Fruit fly (Drosophila melanogaster) whole organism, pupa: ENCODE results near the gene mthl10.

ENCODE experiments used
- CG10348 ChIP-seq: fragments of 200-800 bp; sonication (Bioruptor generic); IDR thresholded peaks from 2 replicates; pipeline ENCODE4 v1.3.6; 2022; ENCODE audit warnings: missing biosample characterization, missing genetic modification characterization
- CG12605 ChIP-seq: fragments of 200-800 bp; sonication (Bioruptor generic); IDR thresholded peaks from 2 replicates; pipeline ENCODE4 v1.3.6; 2022; ENCODE audit warnings: missing biosample characterization, missing genetic modification characterization
- CG13204 ChIP-seq: fragments of 200-800 bp; sonication (Bioruptor generic); optimal IDR thresholded peaks from 2 replicates; lab custom pipeline; 2018; ENCODE audit warnings: missing biosample characterization, mild to moderate bottlenecking, missing genetic modification characterization, moderate library complexity
- CG14655 ChIP-seq: fragments of 200-800 bp; sonication (Bioruptor generic); optimal IDR thresholded peaks from 3 replicates; lab custom pipeline; 2017; ENCODE audit warnings: mild to moderate bottlenecking, missing biosample characterization, missing genetic modification reagents, missing genetic modification characterization
- CG15710 ChIP-seq: fragments of 200-800 bp; sonication (Bioruptor generic); optimal IDR thresholded peaks from 2 replicates; lab custom pipeline; 2018; ENCODE audit warnings: missing biosample characterization, mild to moderate bottlenecking, missing genetic modification characterization, moderate library complexity
- CG17806 ChIP-seq: fragments of 200-800 bp; sonication (Bioruptor generic); optimal IDR thresholded peaks from 2 replicates; lab custom pipeline; 2018; ENCODE audit warnings: missing biosample characterization, mild to moderate bottlenecking, missing genetic modification characterization, moderate library complexity
- CG32121 ChIP-seq: fragments of 200-800 bp; sonication (Bioruptor generic); IDR thresholded peaks from 2 replicates; pipeline ENCODE4 v1.3.6; 2022; ENCODE audit warnings: missing biosample characterization, missing genetic modification characterization
- CG34367 ChIP-seq: fragments of 200-800 bp; sonication (Bioruptor generic); optimal IDR thresholded peaks from 2 replicates; lab custom pipeline; 2018; ENCODE audit warnings: missing biosample characterization, mild to moderate bottlenecking, missing genetic modification characterization
- CG4496 ChIP-seq: fragments of 200-800 bp; sonication (Bioruptor generic); IDR thresholded peaks from 3 replicates; pipeline ENCODE4 v1.3.6; 2022; ENCODE audit warnings: missing biosample characterization, missing genetic modification characterization
- CG8159 ChIP-seq: fragments of 200-800 bp; sonication (Bioruptor generic); optimal IDR thresholded peaks from 3 replicates; lab custom pipeline; 2018; ENCODE audit warnings: missing biosample characterization, mild to moderate bottlenecking, missing genetic modification characterization, moderate library complexity
- CG8301 ChIP-seq: fragments of 200-800 bp; sonication (Bioruptor generic); optimal IDR thresholded peaks from 2 replicates; lab custom pipeline; 2018; ENCODE audit warnings: missing biosample characterization, mild to moderate bottlenecking, missing genetic modification characterization
- CG9948 ChIP-seq: fragments of 200-800 bp; sonication (Bioruptor generic); optimal IDR thresholded peaks from 2 replicates; lab custom pipeline; 2018; ENCODE audit warnings: missing biosample characterization, mild to moderate bottlenecking, missing genetic modification characterization, moderate library complexity
- D1 ChIP-seq: fragments of 200-800 bp; sonication (Bioruptor generic); optimal IDR thresholded peaks from 2 replicates; lab custom pipeline; 2018; ENCODE audit warnings: missing biosample characterization, mild to moderate bottlenecking, missing genetic modification characterization, moderate library complexity
- EcR ChIP-seq: fragments of 200-800 bp; sonication (Bioruptor generic); optimal IDR thresholded peaks from 3 replicates; lab custom pipeline; 2019; ENCODE audit warnings: missing biosample characterization, missing genetic modification characterization, mild to moderate bottlenecking, moderate library complexity, missing genetic modification reagents
- Ets98B ChIP-seq: fragments of 200-800 bp; sonication (Bioruptor generic); IDR thresholded peaks from 2 replicates; pipeline ENCODE4 v1.3.6; 2022; ENCODE audit warnings: missing biosample characterization, missing genetic modification characterization
- Pif1A ChIP-seq: fragments of 200-800 bp; sonication (Bioruptor generic); optimal IDR thresholded peaks from 3 replicates; lab custom pipeline; 2016; ENCODE audit warnings: missing biosample characterization, missing genetic modification characterization
- Pif1B ChIP-seq: fragments of 200-800 bp; sonication (Bioruptor generic); optimal IDR thresholded peaks from 3 replicates; lab custom pipeline; 2016; ENCODE audit warnings: missing biosample characterization, missing genetic modification characterization
- Snoo ChIP-seq: fragments of 200-800 bp; sonication (Bioruptor generic); optimal IDR thresholded peaks from 3 replicates; lab custom pipeline; 2017; ENCODE audit warnings: missing biosample characterization, mild to moderate bottlenecking, missing genetic modification characterization, inconsistent platforms
- fd96Ca ChIP-seq: fragments of 200-800 bp; sonication (Bioruptor generic); IDR thresholded peaks from 3 replicates; pipeline ENCODE4 v1.3.6; 2022; ENCODE audit warnings: missing biosample characterization, missing genetic modification characterization
- gl ChIP-seq: fragments of 200-800 bp; sonication (Bioruptor generic); optimal IDR thresholded peaks from 2 replicates; lab custom pipeline; 2018; ENCODE audit warnings: missing biosample characterization, mild to moderate bottlenecking, missing genetic modification characterization
- rn ChIP-seq: fragments of 200-800 bp; sonication (Bioruptor generic); IDR thresholded peaks from 2 replicates; pipeline ENCODE4 v1.3.6; 2022; ENCODE audit warnings: missing biosample characterization, missing genetic modification characterization

The mthl10 gene

DNA sequence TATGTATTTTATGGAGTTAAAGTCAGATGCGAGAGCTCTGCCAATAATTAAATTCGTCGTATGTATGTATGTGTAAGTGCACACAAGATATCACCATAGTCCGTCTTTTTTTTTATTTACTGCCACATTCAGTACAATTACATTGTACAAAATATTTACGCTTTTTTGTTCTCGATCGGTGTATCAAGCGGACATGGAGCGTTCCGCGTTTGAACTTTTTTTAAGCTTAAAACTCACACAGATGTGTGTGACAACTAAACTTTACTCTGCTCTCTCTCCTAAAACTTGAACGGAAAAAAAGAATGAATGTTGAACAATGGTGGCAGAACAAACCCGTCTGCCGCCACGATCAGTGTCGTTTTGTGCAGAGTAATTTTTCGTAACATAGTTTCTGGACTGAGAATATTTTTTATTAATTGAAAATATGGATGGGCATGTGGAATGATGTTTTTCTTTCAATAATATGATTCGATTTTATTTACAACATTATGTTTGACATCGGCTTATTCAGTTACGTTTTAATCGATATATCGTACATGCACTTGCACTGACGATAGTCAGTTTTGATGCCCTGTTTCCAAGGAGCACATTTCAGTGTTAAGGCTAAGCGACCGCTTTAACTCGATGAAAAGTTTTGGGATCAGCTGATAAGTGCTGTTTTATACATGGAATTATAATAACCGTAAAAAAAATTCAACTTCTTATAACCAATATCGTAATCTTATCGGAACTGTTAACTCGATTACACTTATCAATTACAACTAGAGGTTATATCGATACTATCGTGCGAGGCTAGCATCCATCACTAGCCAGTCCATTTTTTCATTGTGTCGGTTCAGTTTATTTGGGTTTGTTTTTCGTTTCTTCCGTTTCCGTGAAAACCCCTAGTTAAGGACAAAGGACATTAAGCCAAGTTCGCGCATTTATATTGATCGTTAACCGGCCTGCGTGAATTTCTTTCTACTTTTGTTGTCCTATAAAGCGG lies 4.2 kb upstream of the mthl10 start, which contains the start of gene mth:
TSS of gene mth (minus strand) at position 302 of the 985 bp plus-strand sequence.
- no peak; the same call in 1 of the 3 replicates for TF ChIP-seq fd96Ca (GFP tag; lab: Robert Waterston, UW)
- no peak; the same call in 1 of the 3 replicates for TF ChIP-seq CG4496
- TF ChIP-seq gl (tag; lab: Kevin White, UChicago), result peak; percentile 20
- TF ChIP-seq CG17806 (tag; lab: Kevin White, UChicago), result no peak
- peak; percentile 23 for TF ChIP-seq Snoo
- peak; percentile 47; the same call in 1 of the 2 replicates for TF ChIP-seq rn (GFP tag; lab: Robert Waterston, UW)
- TF ChIP-seq CG32121 (GFP tag; lab: Robert Waterston, UW), result peak; percentile 49; the same call in 1 of the 2 replicates
- peak; percentile 28 for TF ChIP-seq CG15710 (tag; lab: Kevin White, UChicago)
- TF ChIP-seq CG9948 (tag; lab: Kevin White, UChicago), result no peak
- TF ChIP-seq D1 (tag; lab: Kevin White, UChicago), result no peak
- no peak for TF ChIP-seq CG8301
- TF ChIP-seq EcR, result no peak
- TF ChIP-seq Ets98B (GFP tag; lab: Robert Waterston, UW), result peak; percentile 5; the same call in 1 of the 2 replicates
- TF ChIP-seq CG34367 (tag; lab: Kevin White, UChicago), result no peak
- TF ChIP-seq Pif1B (GFP tag; lab: Kevin White, UChicago), result peak; percentile 9
- peak; percentile 48 for TF ChIP-seq Pif1A (GFP tag; lab: Kevin White, UChicago)

DNA sequence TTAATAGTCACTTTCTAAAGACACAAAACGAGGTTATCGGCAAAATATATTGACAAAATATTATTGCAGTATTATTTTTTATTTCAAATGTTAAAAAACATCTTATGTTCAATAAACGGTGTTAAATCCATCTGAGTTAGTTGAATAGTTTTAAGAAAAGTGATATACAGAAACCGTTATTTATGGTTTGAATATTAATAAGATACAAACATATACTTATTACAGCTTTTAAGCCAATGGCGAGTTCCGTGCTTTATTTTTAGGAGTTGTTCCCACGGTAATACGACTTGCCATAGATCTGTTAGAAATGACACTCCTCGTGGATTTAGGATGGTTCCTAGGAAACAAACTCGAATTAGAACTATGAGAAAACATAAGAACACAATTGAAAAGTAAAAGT lies 601 bp upstream of the mthl10 start:
- TF ChIP-seq CG8159 (tag; lab: Kevin White, UChicago) (no peak), CG9948 (tag; lab: Kevin White, UChicago) (no peak), CG10348 (GFP tag; lab: Robert Waterston, UW) (no peak), fd96Ca (GFP tag; lab: Robert Waterston, UW) (no peak), CG17806 (tag; lab: Kevin White, UChicago) (no peak), Pif1A (GFP tag; lab: Kevin White, UChicago) (no peak), D1 (tag; lab: Kevin White, UChicago) (no peak), CG32121 (GFP tag; lab: Robert Waterston, UW) (no peak), Pif1B (GFP tag; lab: Kevin White, UChicago) (no peak), CG12605 (GFP tag; lab: Robert Waterston, UW) (no peak), gl (tag; lab: Kevin White, UChicago) (no peak), rn (GFP tag; lab: Robert Waterston, UW) (no peak)

DNA sequence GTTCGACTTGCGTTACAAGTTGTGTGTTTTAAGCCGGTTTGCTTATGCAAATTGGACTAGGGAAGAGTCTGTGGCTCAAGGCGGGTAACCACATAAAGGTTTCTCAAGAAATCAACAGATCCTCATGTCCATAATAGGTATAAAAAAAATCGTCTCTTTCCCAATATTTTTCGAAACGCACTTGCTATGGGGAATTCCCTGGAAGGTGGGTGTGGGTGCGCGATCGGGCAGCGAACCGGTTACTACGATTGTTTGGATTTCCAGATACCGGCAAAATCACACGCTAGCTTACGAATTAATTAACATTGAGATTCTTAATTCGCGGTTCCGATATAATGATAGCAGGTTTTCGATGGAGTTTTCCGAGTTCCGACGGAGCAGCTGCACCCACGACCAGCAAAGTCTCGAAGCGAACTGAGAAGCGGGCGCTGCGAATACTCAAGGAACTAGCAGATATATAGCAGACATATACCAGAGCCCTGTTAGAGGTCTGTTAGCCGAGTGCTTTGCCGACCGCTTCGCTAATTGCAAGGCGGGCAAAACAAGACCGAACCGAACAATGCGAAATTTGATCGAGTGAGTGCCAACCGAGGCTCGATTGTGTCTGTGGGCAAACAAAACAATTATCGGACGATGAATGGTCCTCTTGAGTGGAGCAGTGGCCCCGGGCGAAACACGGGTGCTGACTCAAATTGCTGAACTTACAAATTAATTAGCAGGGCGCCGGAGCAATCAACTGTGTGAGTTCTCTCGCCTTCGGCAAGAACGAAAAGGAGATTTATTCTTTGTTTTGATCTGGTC lies 1.5 kb downstream of the mthl10 start:
- TF ChIP-seq CG34367 (tag; lab: Kevin White, UChicago) (no peak), Pif1B (GFP tag; lab: Kevin White, UChicago) (no peak), CG15710 (tag; lab: Kevin White, UChicago) (no peak), rn (GFP tag; lab: Robert Waterston, UW) (no peak), CG12605 (GFP tag; lab: Robert Waterston, UW) (no peak), CG8301 (no peak), Snoo (no peak), EcR (peak; percentile 59), CG4496 (no peak), D1 (tag; lab: Kevin White, UChicago) (no peak), CG14655 (GFP tag; lab: Kevin White, UChicago) (no peak), fd96Ca (GFP tag; lab: Robert Waterston, UW) (no peak), CG13204 (GFP tag; lab: Kevin White, UChicago) (peak; percentile 27), CG9948 (tag; lab: Kevin White, UChicago) (no peak), CG32121 (GFP tag; lab: Robert Waterston, UW) (no peak), Ets98B (GFP tag; lab: Robert Waterston, UW) (no peak)
- TF ChIP-seq, all 21 proteins: peak for 2

DNA sequence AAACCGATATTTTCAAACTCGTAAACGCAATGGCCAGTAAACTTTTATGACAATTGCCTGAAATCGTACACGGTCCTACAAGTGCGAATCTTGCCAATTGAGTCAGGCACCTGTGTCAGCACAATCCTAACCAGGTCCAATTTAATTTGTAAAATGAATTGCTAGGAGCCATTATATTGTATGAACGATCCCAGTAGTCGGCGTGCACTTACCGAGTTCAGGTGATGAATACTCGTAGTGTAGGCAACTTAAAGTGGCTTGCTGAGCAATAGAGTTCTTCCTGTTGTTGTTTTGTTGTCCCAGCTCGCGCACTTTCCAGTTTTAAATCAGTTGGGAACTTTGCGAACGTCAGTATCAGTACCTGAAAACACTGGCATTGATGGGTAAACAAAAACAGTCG lies 2.1 kb downstream of the mthl10 start:
- TF ChIP-seq CG34367 (tag; lab: Kevin White, UChicago) (no peak), Snoo (no peak), Pif1B (GFP tag; lab: Kevin White, UChicago) (no peak), CG8301 (no peak), Ets98B (GFP tag; lab: Robert Waterston, UW) (no peak), rn (GFP tag; lab: Robert Waterston, UW) (no peak), EcR (no peak), CG10348 (GFP tag; lab: Robert Waterston, UW) (no peak), CG9948 (tag; lab: Kevin White, UChicago) (no peak), CG15710 (tag; lab: Kevin White, UChicago) (no peak), CG12605 (GFP tag; lab: Robert Waterston, UW) (no peak), CG8159 (tag; lab: Kevin White, UChicago) (no peak), D1 (tag; lab: Kevin White, UChicago) (no peak), gl (tag; lab: Kevin White, UChicago) (no peak), CG14655 (GFP tag; lab: Kevin White, UChicago) (no peak), CG4496 (no peak), CG17806 (tag; lab: Kevin White, UChicago) (no peak), fd96Ca (GFP tag; lab: Robert Waterston, UW) (no peak)
- TF ChIP-seq, all 21 proteins: peak for 0
